Worm (Caenorhabditis elegans) whole organism, L3 larva: Measurements from ENCODE around the gene F42A9.3.

Experiments
- ceh-82 ChIP-seq: fragments of 150-350 bp; optimal IDR thresholded peaks from 2 replicates; lab custom pipeline; 2014; ENCODE audit warnings: missing biosample characterization, missing genetic modification characterization
- fkh-10 ChIP-seq: sonication (generic microtip); optimal IDR thresholded peaks from 2 replicates; lab custom pipeline; 2017; ENCODE audit warnings: missing biosample characterization, missing genetic modification reagents, missing genetic modification characterization
- hmg-11 ChIP-seq: sonication (generic microtip); optimal IDR thresholded peaks from 2 replicates; lab custom pipeline; 2016; ENCODE audit warnings: missing genetic modification characterization, missing compliant biosample characterization
- nhr-11 ChIP-seq: fragments of 150-350 bp; optimal IDR thresholded peaks from 2 replicates; lab custom pipeline; 2014; ENCODE audit warnings: missing biosample characterization, missing genetic modification characterization
- nhr-12 ChIP-seq: fragments of 150-350 bp; optimal IDR thresholded peaks from 2 replicates; lab custom pipeline; 2014; ENCODE audit warnings: missing biosample characterization, missing genetic modification characterization
- zag-1 ChIP-seq: fragments of 150-350 bp; optimal IDR thresholded peaks from 2 replicates; lab custom pipeline; 2014; ENCODE audit warnings: missing biosample characterization, missing genetic modification characterization

DNA sequence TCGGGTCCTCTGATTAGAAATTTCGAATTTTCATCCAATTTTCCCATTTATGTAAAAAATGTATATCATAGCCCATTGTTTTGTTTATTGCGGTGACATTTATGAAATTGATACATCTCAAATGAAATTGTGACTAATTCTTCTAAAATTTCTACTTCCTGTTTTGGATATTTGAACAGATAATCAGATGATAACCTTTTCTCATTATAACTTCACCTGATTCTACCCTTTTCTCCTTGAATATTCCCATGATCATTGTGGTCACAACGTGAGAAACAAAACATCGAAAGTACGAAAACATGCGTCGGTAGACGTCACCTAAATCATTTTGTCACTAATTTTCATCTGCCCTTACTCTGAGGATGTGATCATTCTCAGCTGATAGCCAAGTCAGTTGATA, 13.2 kb downstream of the F42A9.3 start:
- TF ChIP-seq nhr-12 (tag; lab: Kevin White, UChicago) (no peak), hmg-11 (tag; lab: Kevin White, UChicago) (no peak), zag-1 (tag; lab: Kevin White, UChicago) (no peak), ceh-82 (tag; lab: Kevin White, UChicago) (no peak), fkh-10 (GFP tag; lab: Kevin White, UChicago) (no peak), nhr-11 (tag; lab: Kevin White, UChicago) (no peak)
